Worm (Caenorhabditis elegans) whole organism, late embryonic: Measurements from ENCODE around the gene try-14.

Experiments used
- C08G9.2 ChIP-seq: sonication (generic microtip); optimal IDR thresholded peaks from 2 replicates; lab custom pipeline; 2016; ENCODE audit warnings: mild to moderate bottlenecking, missing genetic modification characterization, moderate library complexity, missing compliant biosample characterization
- T23F11.4 ChIP-seq: fragments of 200-800 bp; sonication (Bioruptor generic); optimal IDR thresholded peaks from 2 replicates; lab custom pipeline; 2018; ENCODE audit warnings: mild to moderate bottlenecking, missing genetic modification characterization, missing compliant biosample characterization
- ahr-1 ChIP-seq: sonication (generic microtip); optimal IDR thresholded peaks from 2 replicates; lab custom pipeline; 2016; ENCODE audit warnings: missing genetic modification characterization, missing compliant biosample characterization
- ama-1 ChIP-seq: fragments of 150-350 bp; optimal IDR thresholded peaks from 2 replicates; lab custom pipeline; 2014
- ceh-14 ChIP-seq: sonication (generic microtip); optimal IDR thresholded peaks from 2 replicates; lab custom pipeline; 2016; ENCODE audit warnings: missing genotype, missing genetic modification characterization, missing compliant biosample characterization
- ceh-18 ChIP-seq: sonication (generic microtip); optimal IDR thresholded peaks from 2 replicates; lab custom pipeline; 2016; ENCODE audit warnings: missing genetic modification characterization, missing compliant biosample characterization
- ceh-19 ChIP-seq: fragments of 200-800 bp; sonication (Bioruptor generic); optimal IDR thresholded peaks from 2 replicates; lab custom pipeline; 2018; ENCODE audit warnings: mild to moderate bottlenecking, missing genetic modification characterization, missing compliant biosample characterization
- ceh-2 ChIP-seq: sonication (generic microtip); optimal IDR thresholded peaks from 2 replicates; lab custom pipeline; 2016; ENCODE audit warnings: missing genotype, missing genetic modification characterization, missing compliant biosample characterization
- ceh-24 ChIP-seq: sonication (generic microtip); optimal IDR thresholded peaks from 2 replicates; lab custom pipeline; 2016; ENCODE audit warnings: mild to moderate bottlenecking, missing genetic modification characterization, missing compliant biosample characterization
- ceh-30 ChIP-seq: fragments of 150-350 bp; optimal IDR thresholded peaks from 2 replicates; lab custom pipeline; 2014; ENCODE audit warnings: missing biosample characterization, missing genetic modification characterization
- ceh-31 ChIP-seq: sonication (generic microtip); optimal IDR thresholded peaks from 2 replicates; lab custom pipeline; 2016; ENCODE audit warnings: missing genetic modification characterization, missing compliant biosample characterization
- ceh-34 ChIP-seq: sonication (generic microtip); optimal IDR thresholded peaks from 2 replicates; lab custom pipeline; 2016; ENCODE audit warnings: mild to moderate bottlenecking, missing genetic modification characterization, missing compliant biosample characterization
- ceh-48 ChIP-seq: sonication (generic microtip); optimal IDR thresholded peaks from 2 replicates; lab custom pipeline; 2016; ENCODE audit warnings: missing genetic modification characterization, inconsistent platforms, missing compliant biosample characterization
- ceh-6 ChIP-seq: fragments of 200-800 bp; sonication (Bioruptor generic); optimal IDR thresholded peaks from 2 replicates; lab custom pipeline; 2018; ENCODE audit warnings: mild to moderate bottlenecking, missing genetic modification characterization, missing compliant biosample characterization
- ceh-9 ChIP-seq: sonication (generic microtip); optimal IDR thresholded peaks from 2 replicates; lab custom pipeline; 2016; ENCODE audit warnings: mild to moderate bottlenecking, missing genetic modification characterization, inconsistent platforms, missing compliant biosample characterization
- che-1 ChIP-seq: sonication (generic microtip); optimal IDR thresholded peaks from 2 replicates; lab custom pipeline; 2016; ENCODE audit warnings: mild to moderate bottlenecking, missing genetic modification characterization, missing compliant biosample characterization
- dmd-4 ChIP-seq: sonication (generic microtip); optimal IDR thresholded peaks from 2 replicates; lab custom pipeline; 2016; ENCODE audit warnings: borderline replicate concordance, missing genetic modification characterization, missing compliant biosample characterization
- dve-1 ChIP-seq: sonication (generic microtip); optimal IDR thresholded peaks from 2 replicates; lab custom pipeline; 2017; ENCODE audit warnings: antibody characterized with exemption, mild to moderate bottlenecking, missing genetic modification characterization, missing compliant biosample characterization
- elt-2 ChIP-seq: sonication (generic microtip); optimal IDR thresholded peaks from 2 replicates; lab custom pipeline; 2016; ENCODE audit warnings: missing genetic modification reagents, missing genetic modification characterization, missing compliant biosample characterization
- elt-4 ChIP-seq: sonication (generic microtip); optimal IDR thresholded peaks from 2 replicates; lab custom pipeline; 2016; ENCODE audit warnings: missing genetic modification characterization, missing compliant biosample characterization
- ets-4 ChIP-seq: sonication (generic microtip); optimal IDR thresholded peaks from 2 replicates; lab custom pipeline; 2016; ENCODE audit warnings: missing genetic modification characterization, missing compliant biosample characterization
- eyg-1 ChIP-seq: sonication (generic microtip); optimal IDR thresholded peaks from 2 replicates; lab custom pipeline; 2016; ENCODE audit warnings: missing genotype, missing genetic modification characterization, missing compliant biosample characterization
- fax-1 ChIP-seq: sonication (generic microtip); optimal IDR thresholded peaks from 2 replicates; lab custom pipeline; 2016; ENCODE audit warnings: missing genotype, missing genetic modification characterization, missing compliant biosample characterization
- fkh-10 ChIP-seq: fragments of 150-350 bp; optimal IDR thresholded peaks from 2 replicates; lab custom pipeline; 2014; ENCODE audit warnings: missing biosample characterization, missing genetic modification reagents, missing genetic modification characterization
- gmeb-2 ChIP-seq: sonication (generic microtip); optimal IDR thresholded peaks from 2 replicates; lab custom pipeline; 2016; ENCODE audit warnings: missing genetic modification characterization, inconsistent platforms, missing compliant biosample characterization
- hlh-15 ChIP-seq: sonication (generic microtip); optimal IDR thresholded peaks from 2 replicates; lab custom pipeline; 2016; ENCODE audit warnings: missing genetic modification characterization, missing compliant biosample characterization
- hlh-6 ChIP-seq: sonication (generic microtip); optimal IDR thresholded peaks from 2 replicates; lab custom pipeline; 2016; ENCODE audit warnings: missing genotype, missing genetic modification characterization, missing compliant biosample characterization
- hlh-8 ChIP-seq: sonication (generic microtip); optimal IDR thresholded peaks from 2 replicates; lab custom pipeline; 2016; ENCODE audit warnings: missing genotype, missing genetic modification characterization, missing compliant biosample characterization
- lim-6 ChIP-seq: sonication (generic microtip); optimal IDR thresholded peaks from 2 replicates; lab custom pipeline; 2016; ENCODE audit warnings: missing genetic modification characterization, missing compliant biosample characterization
- madf-2 ChIP-seq: sonication (generic microtip); optimal IDR thresholded peaks from 2 replicates; lab custom pipeline; 2017; ENCODE audit warnings: missing genetic modification characterization, missing compliant biosample characterization
- mec-3 ChIP-seq: sonication (generic microtip); optimal IDR thresholded peaks from 2 replicates; lab custom pipeline; 2016; ENCODE audit warnings: borderline replicate concordance, missing genetic modification characterization, missing compliant biosample characterization
- nfya-1 ChIP-seq: sonication (generic microtip); optimal IDR thresholded peaks from 2 replicates; lab custom pipeline; 2017; ENCODE audit warnings: missing genetic modification characterization, mild to moderate bottlenecking, missing compliant biosample characterization, antibody characterized with exemption, moderate library complexity
- nhr-232 ChIP-seq: sonication (generic microtip); optimal IDR thresholded peaks from 2 replicates; lab custom pipeline; 2016; ENCODE audit warnings: missing genetic modification characterization, missing compliant biosample characterization
- odd-2 ChIP-seq: sonication (generic microtip); optimal IDR thresholded peaks from 2 replicates; lab custom pipeline; 2017; ENCODE audit warnings: antibody characterized with exemption, mild to moderate bottlenecking, missing genetic modification characterization, missing compliant biosample characterization
- pag-3 ChIP-seq: sonication (generic microtip); optimal IDR thresholded peaks from 2 replicates; lab custom pipeline; 2016; ENCODE audit warnings: missing compliant biosample characterization, missing genetic modification characterization, borderline replicate concordance
- pat-9 ChIP-seq: fragments of 200-800 bp; sonication (Bioruptor generic); optimal IDR thresholded peaks from 2 replicates; lab custom pipeline; 2018; ENCODE audit warnings: mild to moderate bottlenecking, missing genetic modification characterization, moderate library complexity, missing compliant biosample characterization
- pax-1 ChIP-seq: fragments of 150-350 bp; optimal IDR thresholded peaks from 2 replicates; lab custom pipeline; 2014; ENCODE audit warnings: missing biosample characterization, missing genetic modification characterization
- pha-2 ChIP-seq: sonication (generic microtip); optimal IDR thresholded peaks from 2 replicates; lab custom pipeline; 2017; ENCODE audit warnings: mild to moderate bottlenecking, missing genetic modification characterization, missing compliant biosample characterization
- pha-4 ChIP-seq: fragments of 150-350 bp; optimal IDR thresholded peaks from 2 replicates; lab custom pipeline; 2018; ENCODE audit warnings: missing biosample characterization, missing genetic modification reagents, missing genetic modification characterization
- pqm-1 ChIP-seq: sonication (generic microtip); optimal IDR thresholded peaks from 2 replicates; lab custom pipeline; 2016; ENCODE audit warnings: missing genetic modification characterization, missing compliant biosample characterization
- pros-1 ChIP-seq: fragments of 150-350 bp; optimal IDR thresholded peaks from 2 replicates; lab custom pipeline; 2014; ENCODE audit warnings: missing biosample characterization, missing genetic modification reagents, missing genetic modification characterization
- ref-2 ChIP-seq: sonication (generic microtip); optimal IDR thresholded peaks from 2 replicates; lab custom pipeline; 2016; ENCODE audit warnings: missing genetic modification characterization, missing compliant biosample characterization
- rnt-1 ChIP-seq: sonication (generic microtip); optimal IDR thresholded peaks from 2 replicates; lab custom pipeline; 2016; ENCODE audit warnings: missing genetic modification characterization, missing compliant biosample characterization
- sdc-2 ChIP-seq: sonication (generic microtip); optimal IDR thresholded peaks from 2 replicates; lab custom pipeline; 2016; ENCODE audit warnings: missing genotype, missing genetic modification characterization, missing compliant biosample characterization
- sox-2 ChIP-seq: fragments of 200-800 bp; sonication (Bioruptor generic); IDR thresholded peaks from 2 replicates; pipeline ENCODE4 v1.3.6; 2022; ENCODE audit warnings: missing genetic modification reagents, missing genetic modification characterization, missing compliant biosample characterization
- sox-4 ChIP-seq: sonication (generic microtip); optimal IDR thresholded peaks from 2 replicates; lab custom pipeline; 2017; ENCODE audit warnings: mild to moderate bottlenecking, missing genetic modification characterization, inconsistent platforms, missing compliant biosample characterization
- syd-9 ChIP-seq: sonication (generic microtip); optimal IDR thresholded peaks from 2 replicates; lab custom pipeline; 2016; ENCODE audit warnings: mild to moderate bottlenecking, missing genetic modification characterization, moderate library complexity, missing compliant biosample characterization
- tbx-2 ChIP-seq: sonication (generic microtip); optimal IDR thresholded peaks from 2 replicates; lab custom pipeline; 2016; ENCODE audit warnings: missing genetic modification characterization, missing compliant biosample characterization
- ttx-3 ChIP-seq: sonication (generic microtip); optimal IDR thresholded peaks from 2 replicates; lab custom pipeline; 2016; ENCODE audit warnings: missing genetic modification reagents, missing genetic modification characterization, missing compliant biosample characterization
- unc-3 ChIP-seq, 2 experiments: fragments of 200-800 bp in 1 of 2; sonication (Bioruptor generic) in 1 of 2; sonication (generic microtip) in 1 of 2; conservative IDR thresholded peaks in 1 of 2; optimal IDR thresholded peaks in 1 of 2; 2 replicates each; pipeline versions ENCODE4 v1.3.6 to Lab custom; 2016 to 2022; ENCODE audit warnings: missing compliant biosample characterization in 2 of 2, missing genetic modification characterization in 2 of 2, missing genetic modification reagents in 1 of 2
- unc-55 ChIP-seq: sonication (generic microtip); optimal IDR thresholded peaks from 2 replicates; lab custom pipeline; 2017; ENCODE audit warnings: missing biosample characterization, missing genetic modification reagents, missing genetic modification characterization
- unc-86 ChIP-seq: sonication (generic microtip); optimal IDR thresholded peaks from 2 replicates; lab custom pipeline; 2016; ENCODE audit warnings: missing genetic modification characterization, missing compliant biosample characterization
- zip-5 ChIP-seq: sonication (generic microtip); optimal IDR thresholded peaks from 2 replicates; lab custom pipeline; 2016; ENCODE audit warnings: missing genetic modification characterization, missing compliant biosample characterization
- ztf-16 ChIP-seq: sonication (generic microtip); optimal IDR thresholded peaks from 2 replicates; lab custom pipeline; 2017; ENCODE audit warnings: missing genetic modification characterization, missing compliant biosample characterization

Gene try-14

ce11 chrX:7500970-7501369 is 5.6 kb upstream of the try-14 start, which contains the start of gene uggt-1:
Gene uggt-1, minus strand, starts transcription at chrX:7500982.
- TF ChIP-seq ama-1 (lab: Kevin White, UChicago) (no peak), ceh-19 (peak; percentile 37), ceh-18 (peak; percentile 70), madf-2 (peak; percentile 0), pha-2 (tag; lab: Kevin White, UChicago) (no peak), fax-1 (peak; percentile 25), C08G9.2 (tag; lab: Kevin White, UChicago) (no peak), pros-1 (tag; lab: Kevin White, UChicago) (peak; percentile 86), elt-2 (peak; percentile 72), che-1 (no peak), tbx-2 (tag; lab: Kevin White, UChicago) (peak; percentile 86), rnt-1 (tag; lab: Kevin White, UChicago) (peak; percentile 54), ceh-14 (peak; percentile 79), pat-9 (tag; lab: Kevin White, UChicago) (no peak), ceh-6 (GFP tag; lab: Kevin White, UChicago) (peak; percentile 58), syd-9 (peak; percentile 26), pqm-1 (tag; lab: Kevin White, UChicago) (no peak), nhr-232 (tag; lab: Kevin White, UChicago) (no peak), ttx-3 (tag; lab: Kevin White, UChicago) (peak; percentile 41), ceh-9 (tag; lab: Kevin White, UChicago) (no peak), hlh-15 (no peak), pha-4 (tag; lab: Kevin White, UChicago) (no peak), ceh-24 (tag; lab: Kevin White, UChicago) (no peak), unc-86 (tag; lab: Kevin White, UChicago) (peak; percentile 61), ceh-31 (tag; lab: Kevin White, UChicago) (peak; percentile 87), ets-4 (tag; lab: Kevin White, UChicago) (peak; percentile 10), hlh-8 (tag; lab: Kevin White, UChicago) (no peak), sox-2 (GFP tag; lab: Robert Waterston, UW) (peak; percentile 62), unc-3 (GFP tag; conservative IDR thresholded peaks at IDR 0.05; lab: Robert Waterston, UW) (no peak), unc-3 (tag; optimal IDR thresholded peaks at IDR 0.05; lab: Kevin White, UChicago) (no peak), lim-6 (tag; lab: Kevin White, UChicago) (no peak), fkh-10 (no peak), ceh-2 (tag; lab: Kevin White, UChicago) (peak; percentile 31), sdc-2 (tag; lab: Kevin White, UChicago) (peak; percentile 63), gmeb-2 (tag; lab: Kevin White, UChicago) (no peak), ztf-16 (tag; lab: Kevin White, UChicago) (peak; percentile 33), pax-1 (tag; lab: Kevin White, UChicago) (no peak), dmd-4 (tag; lab: Kevin White, UChicago) (no peak), ceh-48 (peak; percentile 44), sox-4 (tag; lab: Kevin White, UChicago) (peak; percentile 28), zip-5 (no peak), pag-3 (tag; lab: Kevin White, UChicago) (no peak), nfya-1 (peak; percentile 86), ref-2 (tag; lab: Kevin White, UChicago) (peak; percentile 72), ceh-34 (tag; lab: Kevin White, UChicago) (peak; percentile 80), eyg-1 (no peak), ahr-1 (tag; lab: Kevin White, UChicago) (no peak), ceh-30 (tag; lab: Kevin White, UChicago) (peak; percentile 42), T23F11.4 (GFP tag; lab: Kevin White, UChicago) (peak; percentile 52), odd-2 (tag; lab: Kevin White, UChicago) (no peak), hlh-6 (no peak), dve-1 (peak; percentile 60), mec-3 (tag; lab: Kevin White, UChicago) (no peak), unc-55 (no peak), elt-4 (tag; lab: Kevin White, UChicago) (no peak)
